Fruit fly (Drosophila melanogaster) whole organism, embryonic: ENCODE measurements around the gene yrt.
A peak's percentile ranks its signal among the peaks of the same experiment; 100 is the strongest.

ENCODE experiments used
- ATbp ChIP-seq: fragments of 200-800 bp; sonication (Bioruptor generic); optimal IDR thresholded peaks from 2 replicates; lab custom pipeline; 2017; ENCODE audit warnings: missing biosample characterization, mild to moderate bottlenecking, missing genetic modification characterization, missing genetic modification reagents
- Abd-B ChIP-seq: fragments of 200-800 bp; sonication (Bioruptor generic); optimal IDR thresholded peaks from 2 replicates; lab custom pipeline; 2018; ENCODE audit warnings: missing biosample characterization, mild to moderate bottlenecking, missing genetic modification characterization, moderate library complexity
- B-H2 ChIP-seq: fragments of 200-800 bp; sonication (Bioruptor generic); optimal IDR thresholded peaks from 2 replicates; lab custom pipeline; 2018; ENCODE audit warnings: missing biosample characterization, mild to moderate bottlenecking, missing genetic modification characterization
- CG10321 ChIP-seq: fragments of 200-800 bp; sonication (Bioruptor generic); IDR thresholded peaks from 2 replicates; pipeline ENCODE4 v1.3.6; 2022; ENCODE audit warnings: missing biosample characterization, missing genetic modification characterization
- CG11093 ChIP-seq: fragments of 200-800 bp; sonication (Bioruptor generic); IDR thresholded peaks from 3 replicates; pipeline ENCODE4 v1.3.6; 2022; ENCODE audit warnings: missing biosample characterization, missing genetic modification characterization
- CG11398 ChIP-seq: fragments of 200-800 bp; sonication (Bioruptor generic); optimal IDR thresholded peaks from 2 replicates; lab custom pipeline; 2016; ENCODE audit warnings: missing biosample characterization, missing genetic modification characterization
- CG12104 ChIP-seq: fragments of 200-800 bp; sonication (Bioruptor generic); optimal IDR thresholded peaks from 3 replicates; lab custom pipeline; 2016; ENCODE audit warnings: missing biosample characterization, missing genetic modification characterization
- CG1233 ChIP-seq: fragments of 200-800 bp; sonication (Bioruptor generic); optimal IDR thresholded peaks from 4 replicates; lab custom pipeline; 2018; ENCODE audit warnings: missing biosample characterization, mild to moderate bottlenecking, missing genetic modification characterization
- CG14860 ChIP-seq: fragments of 200-800 bp; sonication (Bioruptor generic); IDR thresholded peaks from 3 replicates; pipeline ENCODE4 v1.3.6; 2022; ENCODE audit warnings: missing biosample characterization, missing genetic modification characterization; ENCODE audit not compliant: partially characterized antibody
- CG14965 ChIP-seq: fragments of 200-800 bp; sonication (Bioruptor generic); optimal IDR thresholded peaks from 2 replicates; lab custom pipeline; 2016; ENCODE audit warnings: missing biosample characterization, missing genetic modification characterization, borderline replicate concordance
- CG15479 ChIP-seq: fragments of 200-800 bp; sonication (Bioruptor generic); optimal IDR thresholded peaks from 3 replicates; lab custom pipeline; 2019; ENCODE audit warnings: missing biosample characterization, mild to moderate bottlenecking, missing genetic modification characterization, moderate library complexity
- CG17612 ChIP-seq: fragments of 200-800 bp; sonication (Bioruptor generic); IDR thresholded peaks from 2 replicates; pipeline ENCODE4 v1.3.6; 2022; ENCODE audit warnings: missing biosample characterization, missing genetic modification characterization
- CG3726 ChIP-seq: fragments of 200-800 bp; sonication (Bioruptor generic); IDR thresholded peaks from 3 replicates; pipeline ENCODE4, ENCODE4 v1.3.6; 2022; ENCODE audit warnings: missing biosample characterization, missing genetic modification characterization
- CG5245 ChIP-seq: fragments of 200-800 bp; sonication (Bioruptor generic); optimal IDR thresholded peaks from 3 replicates; lab custom pipeline; 2016; ENCODE audit warnings: missing biosample characterization, missing genetic modification characterization
- CG6854 ChIP-seq: fragments of 200-800 bp; sonication (Bioruptor generic); optimal IDR thresholded peaks from 3 replicates; lab custom pipeline; 2017; ENCODE audit warnings: missing biosample characterization, mild to moderate bottlenecking, missing genetic modification characterization
- CG8924 ChIP-seq: fragments of 200-800 bp; optimal IDR thresholded peaks from 3 replicates; lab custom pipeline; 2019; ENCODE audit warnings: missing biosample characterization, mild to moderate bottlenecking, missing genetic modification characterization, moderate library complexity
- CTCF ChIP-seq: fragments of 200-800 bp; sonication (Bioruptor generic); optimal IDR thresholded peaks from 2 replicates; lab custom pipeline; 2017; ENCODE audit warnings: missing biosample characterization, mild to moderate bottlenecking, missing genetic modification characterization, moderate library complexity
- Camta ChIP-seq: fragments of 200-800 bp; sonication (Bioruptor generic); optimal IDR thresholded peaks from 2 replicates; lab custom pipeline; 2016; ENCODE audit warnings: missing biosample characterization, missing genetic modification characterization
- CkIIα-i1 ChIP-seq: fragments of 200-800 bp; sonication (Bioruptor generic); IDR thresholded peaks from 2 replicates; pipeline ENCODE4 v1.3.6; 2022; ENCODE audit warnings: missing biosample characterization, missing genetic modification characterization
- Dek ChIP-seq: fragments of 200-800 bp; sonication (Bioruptor generic); optimal IDR thresholded peaks from 3 replicates; lab custom pipeline; 2019; ENCODE audit warnings: missing biosample characterization, mild to moderate bottlenecking, missing genetic modification characterization, moderate library complexity
- Doc3 ChIP-seq: fragments of 200-800 bp; sonication (Bioruptor generic); IDR thresholded peaks from 3 replicates; pipeline ENCODE4 v1.3.6; 2022; ENCODE audit warnings: missing biosample characterization, missing genetic modification characterization; ENCODE audit not compliant: partially characterized antibody
- GATAe ChIP-seq: fragments of 200-800 bp; sonication (Bioruptor generic); conservative IDR thresholded peaks from 2 replicates; pipeline ENCODE4 v1.3.6; 2022; ENCODE audit warnings: missing biosample characterization, missing genetic modification characterization
- Gsc ChIP-seq: fragments of 200-800 bp; sonication (Bioruptor generic); IDR thresholded peaks from 2 replicates; pipeline ENCODE4 v1.3.6; 2022; ENCODE audit warnings: missing biosample characterization, missing genetic modification characterization
- Hr78 ChIP-seq, 2 experiments: fragments of 200-800 bp in 1 of 2; fragments of >200 bp in 1 of 2; sonication (Bioruptor generic) in 1 of 2; optimal IDR thresholded peaks; 2 replicates each; lab custom pipeline; 2017 to 2019; ENCODE audit warnings: missing biosample characterization in 2 of 2, missing genetic modification characterization in 2 of 2, mild to moderate bottlenecking in 1 of 2, moderate library complexity in 1 of 2
- MESR4 ChIP-seq: fragments of 200-800 bp; sonication (Bioruptor generic); optimal IDR thresholded peaks from 2 replicates; lab custom pipeline; 2018; ENCODE audit warnings: missing biosample characterization, mild to moderate bottlenecking, missing genetic modification characterization, moderate library complexity
- MTF-1 ChIP-seq: fragments of 200-800 bp; sonication (Bioruptor generic); optimal IDR thresholded peaks from 2 replicates; lab custom pipeline; 2018; ENCODE audit warnings: missing biosample characterization, mild to moderate bottlenecking, missing genetic modification characterization, borderline replicate concordance
- Oli ChIP-seq: fragments of 200-800 bp; sonication (Bioruptor generic); optimal IDR thresholded peaks from 2 replicates; lab custom pipeline; 2018; ENCODE audit warnings: missing biosample characterization, mild to moderate bottlenecking, missing genetic modification characterization, moderate library complexity
- Side ChIP-seq: fragments of 200-800 bp; sonication (Bioruptor generic); optimal IDR thresholded peaks from 2 replicates; lab custom pipeline; 2016; ENCODE audit warnings: missing biosample characterization, missing genetic modification characterization
- Six4 ChIP-seq: fragments of 200-800 bp; sonication (Bioruptor generic); optimal IDR thresholded peaks from 2 replicates; lab custom pipeline; 2016; ENCODE audit warnings: missing biosample characterization, missing genetic modification characterization
- Sox100B ChIP-seq: fragments of 200-800 bp; sonication (Bioruptor generic); optimal IDR thresholded peaks from 3 replicates; lab custom pipeline; 2018; ENCODE audit warnings: missing biosample characterization, mild to moderate bottlenecking, missing genetic modification characterization
- Spps ChIP-seq: fragments of 200-800 bp; sonication (Bioruptor generic); optimal IDR thresholded peaks from 2 replicates; lab custom pipeline; 2018; ENCODE audit warnings: missing biosample characterization, mild to moderate bottlenecking, missing genetic modification characterization
- Vsx1 ChIP-seq: fragments of 200-800 bp; sonication (Bioruptor generic); optimal IDR thresholded peaks from 2 replicates; lab custom pipeline; 2017; ENCODE audit warnings: missing biosample characterization, mild to moderate bottlenecking, missing genetic modification characterization, missing genetic modification reagents
- chif ChIP-seq, 2 experiments: fragments of 200-800 bp; sonication (Bioruptor generic); optimal IDR thresholded peaks; 3 replicates each; lab custom pipeline; 2016; ENCODE audit warnings: missing biosample characterization in 2 of 2, missing genetic modification characterization in 2 of 2
- danr ChIP-seq: fragments of 200-800 bp; sonication (Bioruptor generic); IDR thresholded peaks from 2 replicates; pipeline ENCODE4 v1.3.6; 2022; ENCODE audit warnings: missing biosample characterization, missing genetic modification characterization
- dmrt99B ChIP-seq: fragments of 200-800 bp; sonication (Bioruptor generic); optimal IDR thresholded peaks from 2 replicates; lab custom pipeline; 2018; ENCODE audit warnings: missing biosample characterization, mild to moderate bottlenecking, missing genetic modification characterization, moderate library complexity
- ewg ChIP-seq: fragments of 200-800 bp; sonication (Bioruptor generic); optimal IDR thresholded peaks from 3 replicates; lab custom pipeline; 2017; ENCODE audit warnings: mild to moderate bottlenecking, missing biosample characterization, missing genetic modification reagents, missing genetic modification characterization
- fd96Cb ChIP-seq: fragments of 200-800 bp; sonication (Bioruptor generic); optimal IDR thresholded peaks from 2 replicates; lab custom pipeline; 2018; ENCODE audit warnings: missing biosample characterization, mild to moderate bottlenecking, missing genetic modification characterization, moderate library complexity
- grn ChIP-seq: fragments of 200-800 bp; sonication (Bioruptor generic); optimal IDR thresholded peaks from 3 replicates; lab custom pipeline; 2017; ENCODE audit warnings: missing biosample characterization, missing genetic modification characterization
- ham ChIP-seq: fragments of 200-800 bp; sonication (Bioruptor generic); IDR thresholded peaks from 2 replicates; pipeline ENCODE4 v1.3.6; 2022; ENCODE audit warnings: missing biosample characterization, missing genetic modification characterization
- jing ChIP-seq: fragments of 200-800 bp; sonication (Bioruptor generic); optimal IDR thresholded peaks from 2 replicates; lab custom pipeline; 2018; ENCODE audit warnings: missing biosample characterization, mild to moderate bottlenecking, missing genetic modification characterization
- ken ChIP-seq: fragments of 200-800 bp; sonication (Bioruptor generic); IDR thresholded peaks from 3 replicates; pipeline ENCODE4 v1.3.6; 2022; ENCODE audit warnings: missing biosample characterization, missing genetic modification characterization
- knrl ChIP-seq: fragments of 200-800 bp; sonication (Bioruptor generic); IDR thresholded peaks from 3 replicates; pipeline ENCODE4 v1.3.6; 2022; ENCODE audit warnings: missing biosample characterization, missing genetic modification characterization; ENCODE audit not compliant: partially characterized antibody
- nerfin-1 ChIP-seq: fragments of 200-800 bp; sonication (Bioruptor generic); optimal IDR thresholded peaks from 3 replicates; lab custom pipeline; 2019; ENCODE audit warnings: missing biosample characterization, mild to moderate bottlenecking, missing genetic modification characterization, moderate library complexity
- pb ChIP-seq: fragments of 200-800 bp; sonication (Bioruptor generic); optimal IDR thresholded peaks from 3 replicates; lab custom pipeline; 2016; ENCODE audit warnings: missing biosample characterization, missing genetic modification characterization
- prd ChIP-seq, 3 experiments: fragments of >200 bp in 2 of 3; fragments of 200-800 bp in 1 of 3; sonication (Bioruptor generic) in 1 of 3; optimal IDR thresholded peaks in 2 of 3; IDR thresholded peaks in 1 of 3; 2 replicates in 2 of 3; 3 replicates in 1 of 3; pipeline versions ENCODE4 v1.3.6 to Lab custom; 2017 to 2022; ENCODE audit warnings: missing biosample characterization in 1 of 3, missing genetic modification characterization in 1 of 3
- psq ChIP-seq: fragments of 200-800 bp; sonication (Bioruptor generic); optimal IDR thresholded peaks from 2 replicates; lab custom pipeline; 2017; ENCODE audit warnings: missing biosample characterization, missing genetic modification characterization
- pzg ChIP-seq: fragments of 200-800 bp; sonication (Bioruptor generic); optimal IDR thresholded peaks from 3 replicates; lab custom pipeline; 2018; ENCODE audit warnings: missing biosample characterization, mild to moderate bottlenecking, missing genetic modification characterization, moderate library complexity
- sima ChIP-seq: fragments of 200-800 bp; sonication (Bioruptor generic); optimal IDR thresholded peaks from 2 replicates; lab custom pipeline; 2016; ENCODE audit warnings: missing biosample characterization, missing genetic modification characterization
- slou ChIP-seq: fragments of 200-800 bp; sonication (Bioruptor generic); optimal IDR thresholded peaks from 3 replicates; lab custom pipeline; 2016; ENCODE audit warnings: missing biosample characterization, missing genetic modification characterization
- trh ChIP-seq: fragments of 200-800 bp; sonication (Bioruptor generic); optimal IDR thresholded peaks from 2 replicates; lab custom pipeline; 2016; ENCODE audit warnings: missing biosample characterization, missing genetic modification characterization

yrt gene

dm6 chr3R:13403032-13403459 lies 31.7 kb downstream of the yrt start, which contains the start of gene Dpm3 (continued):
- TF ChIP-seq sima (no peak), knrl (peak; percentile 94), Oli (tag; lab: Kevin White, UChicago) (no peak), Gsc (GFP tag; lab: Robert Waterston, UW) (no peak), psq (GFP tag; lab: Kevin White, UChicago) (no peak), CG14860 (GFP tag; lab: Robert Waterston, UW) (peak; percentile 91), jing (GFP tag; lab: Kevin White, UChicago) (no peak), dmrt99B (tag; lab: Kevin White, UChicago) (no peak), MTF-1 (GFP tag; lab: Kevin White, UChicago) (no peak), prd (optimal IDR thresholded peaks at IDR 0.05; lab: Kevin White, UChicago) (no peak), prd (GFP tag; IDR thresholded peaks at IDR 0.05; lab: Robert Waterston, UW) (peak; percentile 43; the same call in 2 of the 3 replicates), Spps (peak; percentile 7), CG11093 (GFP tag; lab: Robert Waterston, UW) (no peak), Sox100B (GFP tag; lab: Kevin White, UChicago) (no peak), trh (GFP tag; lab: Kevin White, UChicago) (no peak), CG8924 (peak; percentile 39), CTCF (GFP tag; lab: Kevin White, UChicago) (no peak), ATbp (no peak), CG14965 (GFP tag; lab: Kevin White, UChicago) (no peak), ken (GFP tag; lab: Robert Waterston, UW) (peak; percentile 51; the same call in 1 of the 3 replicates), CkIIα-i1 (GFP tag; lab: Robert Waterston, UW) (no peak), nerfin-1 (tag; lab: Kevin White, UChicago) (peak; percentile 20), pzg (GFP tag; lab: Kevin White, UChicago) (peak; percentile 96), Doc3 (peak; percentile 95), ham (GFP tag; lab: Robert Waterston, UW) (no peak), CG15479 (GFP tag; lab: Kevin White, UChicago) (no peak), CG5245 (GFP tag; lab: Kevin White, UChicago) (no peak), chif (GFP tag; optimal IDR thresholded peaks at IDR 0.05; lab: Kevin White, UChicago) (peak in 1 of 2 experiments; percentile 50), GATAe (no peak), Side (GFP tag; lab: Kevin White, UChicago) (no peak), B-H2 (peak; percentile 63), danr (GFP tag; lab: Robert Waterston, UW) (no peak), CG17612 (GFP tag; lab: Robert Waterston, UW) (no peak), ewg (GFP tag; lab: Kevin White, UChicago) (no peak), MESR4 (GFP tag; lab: Kevin White, UChicago) (peak; percentile 27), pb (GFP tag; lab: Kevin White, UChicago) (peak; percentile 58), CG3726 (no peak), CG12104 (GFP tag; lab: Kevin White, UChicago) (no peak), CG10321 (no peak), Vsx1 (GFP tag; lab: Kevin White, UChicago) (peak; percentile 99), grn (GFP tag; lab: Kevin White, UChicago) (peak; percentile 34), fd96Cb (tag; lab: Kevin White, UChicago) (no peak), Camta (GFP tag; lab: Kevin White, UChicago) (peak; percentile 60), CG1233 (no peak), Dek (tag; lab: Kevin White, UChicago) (peak; percentile 40), slou (GFP tag; lab: Kevin White, UChicago) (peak; percentile 53), CG11398 (GFP tag; lab: Kevin White, UChicago) (no peak), Abd-B (GFP tag; lab: Kevin White, UChicago) (peak; percentile 85), CG6854 (GFP tag; lab: Kevin White, UChicago) (no peak), Six4 (GFP tag; lab: Kevin White, UChicago) (no peak), Hr78 (GFP tag; optimal IDR thresholded peaks at IDR 0.05; lab: Kevin White, UChicago) (no peak)
